Fruit fly (Drosophila melanogaster) whole organism, embryonic: Measurements from ENCODE around the gene CG14883.

Source experiments
- CG11398 ChIP-seq: fragments of 200-800 bp; sonication (Bioruptor generic); optimal IDR thresholded peaks from 2 replicates; lab custom pipeline; 2016; ENCODE audit warnings: missing biosample characterization, missing genetic modification characterization
- CG11560 ChIP-seq: fragments of 200-800 bp; sonication (Bioruptor generic); IDR thresholded peaks from 3 replicates; pipeline ENCODE4 v1.3.6; 2022; ENCODE audit warnings: missing biosample characterization, missing genetic modification characterization
- CG13287 ChIP-seq: fragments of 200-800 bp; sonication (Bioruptor generic); IDR thresholded peaks from 2 replicates; pipeline ENCODE4 v1.3.6; 2022; ENCODE audit warnings: missing biosample characterization, missing genetic modification characterization; ENCODE audit not compliant: partially characterized antibody
- CG14014 ChIP-seq: fragments of 200-800 bp; sonication (Bioruptor generic); IDR thresholded peaks from 2 replicates; pipeline ENCODE4 v1.3.6; 2022; ENCODE audit warnings: missing biosample characterization, missing genetic modification characterization
- CG14965 ChIP-seq: fragments of 200-800 bp; sonication (Bioruptor generic); optimal IDR thresholded peaks from 2 replicates; lab custom pipeline; 2016; ENCODE audit warnings: missing biosample characterization, missing genetic modification characterization, borderline replicate concordance
- CG17361 ChIP-seq: fragments of 200-800 bp; sonication (Bioruptor generic); IDR thresholded peaks from 3 replicates; pipeline ENCODE4 v1.3.6; 2022; ENCODE audit warnings: missing biosample characterization, missing genetic modification characterization
- CG18011 ChIP-seq: fragments of 200-800 bp; sonication (Bioruptor generic); optimal IDR thresholded peaks from 2 replicates; lab custom pipeline; 2017; ENCODE audit warnings: missing biosample characterization, missing genetic modification characterization, mild to moderate bottlenecking, moderate library complexity, missing genotype
- CG18262 ChIP-seq: fragments of 200-800 bp; optimal IDR thresholded peaks from 3 replicates; lab custom pipeline; 2019; ENCODE audit warnings: missing biosample characterization, mild to moderate bottlenecking, missing genetic modification characterization, moderate library complexity
- CG18476 ChIP-seq: fragments of 200-800 bp; sonication (Bioruptor generic); optimal IDR thresholded peaks from 2 replicates; lab custom pipeline; 2016; ENCODE audit warnings: missing biosample characterization, mild to moderate bottlenecking, missing genetic modification characterization
- CG31388 ChIP-seq: fragments of 200-800 bp; sonication (Bioruptor generic); optimal IDR thresholded peaks from 2 replicates; lab custom pipeline; 2016; ENCODE audit warnings: missing biosample characterization, missing genetic modification characterization
- CG33557 ChIP-seq: fragments of 200-800 bp; sonication (Bioruptor generic); optimal IDR thresholded peaks from 2 replicates; lab custom pipeline; 2019; ENCODE audit warnings: missing biosample characterization, mild to moderate bottlenecking, missing genetic modification characterization, moderate library complexity
- CG7357 ChIP-seq: fragments of 200-800 bp; sonication (Bioruptor generic); IDR thresholded peaks from 3 replicates; pipeline ENCODE4 v1.3.6; 2022; ENCODE audit warnings: missing biosample characterization, missing genetic modification characterization
- CG7839 ChIP-seq: fragments of 200-800 bp; sonication (Bioruptor generic); optimal IDR thresholded peaks from 3 replicates; lab custom pipeline; 2018; ENCODE audit warnings: missing biosample characterization, mild to moderate bottlenecking, missing genetic modification characterization, moderate library complexity
- CG7963 ChIP-seq: fragments of 200-800 bp; sonication (Bioruptor generic); IDR thresholded peaks from 3 replicates; pipeline ENCODE4 v1.3.6; 2022; ENCODE audit warnings: missing biosample characterization, missing genetic modification characterization; ENCODE audit not compliant: partially characterized antibody
- CG9727 ChIP-seq: fragments of 200-800 bp; sonication (Bioruptor generic); optimal IDR thresholded peaks from 3 replicates; lab custom pipeline; 2017; ENCODE audit warnings: missing biosample characterization, mild to moderate bottlenecking, missing genetic modification characterization
- CkIIα-i1 ChIP-seq: fragments of 200-800 bp; sonication (Bioruptor generic); IDR thresholded peaks from 2 replicates; pipeline ENCODE4 v1.3.6; 2022; ENCODE audit warnings: missing biosample characterization, missing genetic modification characterization
- HmgZ ChIP-seq: fragments of 200-800 bp; sonication (Bioruptor generic); optimal IDR thresholded peaks from 2 replicates; lab custom pipeline; 2018; ENCODE audit warnings: missing biosample characterization, mild to moderate bottlenecking, missing genetic modification characterization
- Hmx ChIP-seq: fragments of 200-800 bp; sonication (Bioruptor generic); optimal IDR thresholded peaks from 2 replicates; lab custom pipeline; 2016; ENCODE audit warnings: missing biosample characterization, missing genetic modification characterization
- Hr39 ChIP-seq: fragments of >200 bp; optimal IDR thresholded peaks from 2 replicates; lab custom pipeline; 2017
- Mrtf ChIP-seq: fragments of 200-800 bp; sonication (Bioruptor generic); IDR thresholded peaks from 3 replicates; pipeline ENCODE4 v1.3.6; 2022; ENCODE audit warnings: missing biosample characterization, missing genetic modification characterization
- Nf-YA ChIP-seq: fragments of 200-800 bp; sonication (Bioruptor generic); IDR thresholded peaks from 2 replicates; pipeline ENCODE4 v1.3.6; 2022; ENCODE audit warnings: missing biosample characterization, missing genetic modification characterization
- Nf-YB ChIP-seq: fragments of 200-800 bp; sonication (Bioruptor generic); optimal IDR thresholded peaks from 3 replicates; lab custom pipeline; 2019; ENCODE audit warnings: missing biosample characterization, mild to moderate bottlenecking, missing genetic modification characterization, moderate library complexity
- Usf ChIP-seq: fragments of 200-800 bp; sonication (Bioruptor generic); optimal IDR thresholded peaks from 2 replicates; lab custom pipeline; 2017; ENCODE audit warnings: missing genotype, missing biosample characterization, missing genetic modification characterization
- Xrp1 ChIP-seq: fragments of 200-800 bp; sonication (Bioruptor generic); IDR thresholded peaks from 2 replicates; pipeline ENCODE4 v1.3.6; 2022; ENCODE audit warnings: missing biosample characterization, missing genetic modification characterization
- abd-A ChIP-seq: fragments of 200-800 bp; sonication (Bioruptor generic); optimal IDR thresholded peaks from 3 replicates; lab custom pipeline; 2019; ENCODE audit warnings: missing biosample characterization, mild to moderate bottlenecking, missing genetic modification characterization, moderate library complexity
- al ChIP-seq: fragments of 200-800 bp; sonication (Bioruptor generic); IDR thresholded peaks from 2 replicates; pipeline ENCODE4 v1.3.6; 2022; ENCODE audit warnings: missing biosample characterization, missing genetic modification characterization
- bbx ChIP-seq: fragments of 200-800 bp; sonication (Bioruptor generic); IDR thresholded peaks from 2 replicates; pipeline ENCODE4 v1.3.6; 2022; ENCODE audit warnings: missing biosample characterization, missing genetic modification characterization; ENCODE audit not compliant: partially characterized antibody
- bsh ChIP-seq, 2 experiments: fragments of 200-800 bp; sonication (Bioruptor generic); optimal IDR thresholded peaks; 2 replicates each; lab custom pipeline; 2017 to 2018; ENCODE audit warnings: mild to moderate bottlenecking in 2 of 2, missing biosample characterization in 2 of 2, missing genetic modification characterization in 2 of 2, moderate library complexity in 1 of 2
- caup ChIP-seq: fragments of 200-800 bp; sonication (Bioruptor generic); optimal IDR thresholded peaks from 3 replicates; lab custom pipeline; 2017; ENCODE audit warnings: missing biosample characterization, mild to moderate bottlenecking, missing genetic modification characterization, moderate library complexity; ENCODE audit not compliant: severe bottlenecking
- danr ChIP-seq: fragments of 200-800 bp; sonication (Bioruptor generic); IDR thresholded peaks from 2 replicates; pipeline ENCODE4 v1.3.6; 2022; ENCODE audit warnings: missing biosample characterization, missing genetic modification characterization
- emc ChIP-seq: fragments of 200-800 bp; sonication (Bioruptor generic); optimal IDR thresholded peaks from 2 replicates; lab custom pipeline; 2016; ENCODE audit warnings: missing biosample characterization, missing genetic modification characterization
- eve ChIP-seq, 2 experiments: fragments of >200 bp; optimal IDR thresholded peaks; 2 replicates each; lab custom pipeline; 2017; ENCODE audit warnings: missing biosample characterization in 2 of 2, missing genetic modification characterization in 2 of 2
- gcm ChIP-seq: fragments of 200-800 bp; sonication (Bioruptor generic); optimal IDR thresholded peaks from 2 replicates; lab custom pipeline; 2019; ENCODE audit warnings: missing biosample characterization, mild to moderate bottlenecking, missing genetic modification characterization, moderate library complexity
- gem ChIP-seq: fragments of 200-800 bp; sonication (Bioruptor generic); optimal IDR thresholded peaks from 2 replicates; lab custom pipeline; 2019; ENCODE audit warnings: missing biosample characterization, mild to moderate bottlenecking, missing genetic modification characterization, moderate library complexity
- her ChIP-seq: fragments of 200-800 bp; sonication (Bioruptor generic); optimal IDR thresholded peaks from 2 replicates; lab custom pipeline; 2016; ENCODE audit warnings: missing biosample characterization, missing genetic modification characterization
- kah ChIP-seq: fragments of 200-800 bp; sonication (Bioruptor generic); optimal IDR thresholded peaks from 2 replicates; lab custom pipeline; 2018; ENCODE audit warnings: missing biosample characterization, mild to moderate bottlenecking, missing genetic modification characterization
- pum ChIP-seq: fragments of 200-800 bp; sonication (Bioruptor generic); optimal IDR thresholded peaks from 2 replicates; lab custom pipeline; 2016; ENCODE audit warnings: missing biosample characterization, missing genetic modification characterization
- sc ChIP-seq, 3 experiments: fragments of >200 bp in 2 of 3; fragments of 200-800 bp in 1 of 3; sonication (Bioruptor generic) in 1 of 3; optimal IDR thresholded peaks; 2 replicates in 2 of 3; 3 replicates in 1 of 3; lab custom pipeline; 2017; ENCODE audit warnings: mild to moderate bottlenecking in 1 of 3, missing biosample characterization in 1 of 3, missing genetic modification characterization in 1 of 3, missing genetic modification reagents in 1 of 3
- sd ChIP-seq: fragments of 200-800 bp; sonication (Bioruptor generic); optimal IDR thresholded peaks from 3 replicates; lab custom pipeline; 2018; ENCODE audit warnings: missing biosample characterization, mild to moderate bottlenecking, missing genetic modification characterization, moderate library complexity
- shn ChIP-seq: fragments of 200-800 bp; sonication (Bioruptor generic); optimal IDR thresholded peaks from 3 replicates; lab custom pipeline; 2016; ENCODE audit warnings: missing biosample characterization, missing genetic modification characterization
- sna ChIP-seq: fragments of 200-800 bp; sonication (Bioruptor generic); IDR thresholded peaks from 2 replicates; pipeline ENCODE4 v1.3.6; 2022; ENCODE audit warnings: missing biosample characterization, missing genetic modification characterization; ENCODE audit not compliant: partially characterized antibody
- so ChIP-seq: fragments of 200-800 bp; sonication (Bioruptor generic); IDR thresholded peaks from 3 replicates; pipeline ENCODE4 v1.3.6; 2022; ENCODE audit warnings: missing biosample characterization, missing genetic modification characterization
- stwl ChIP-seq: fragments of 200-800 bp; sonication (Bioruptor generic); optimal IDR thresholded peaks from 3 replicates; lab custom pipeline; 2018; ENCODE audit warnings: missing biosample characterization, mild to moderate bottlenecking, missing genetic modification characterization, moderate library complexity
- tin ChIP-seq: fragments of 200-800 bp; sonication (Bioruptor generic); optimal IDR thresholded peaks from 3 replicates; lab custom pipeline; 2016; ENCODE audit warnings: missing biosample characterization, missing genetic modification characterization
- tna ChIP-seq: fragments of 200-800 bp; sonication (Bioruptor generic); IDR thresholded peaks from 2 replicates; pipeline ENCODE4 v1.3.6; 2022; ENCODE audit warnings: missing biosample characterization, missing genetic modification characterization; ENCODE audit not compliant: partially characterized antibody
- ttk ChIP-seq: fragments of 200-800 bp; sonication (Bioruptor generic); IDR thresholded peaks from 2 replicates; pipeline ENCODE4 v2.1.2; 2022; ENCODE audit warnings: missing biosample characterization, missing genetic modification characterization
- zen ChIP-seq: fragments of 200-800 bp; sonication (Bioruptor generic); optimal IDR thresholded peaks from 3 replicates; lab custom pipeline; 2018; ENCODE audit warnings: missing biosample characterization, mild to moderate bottlenecking, missing genetic modification characterization, moderate library complexity
- zf30C ChIP-seq: fragments of 200-800 bp; sonication (Bioruptor generic); optimal IDR thresholded peaks from 3 replicates; lab custom pipeline; 2018; ENCODE audit warnings: missing biosample characterization, mild to moderate bottlenecking, missing genetic modification characterization
- zfh1 ChIP-seq: fragments of 200-800 bp; sonication (Bioruptor generic); IDR thresholded peaks from 3 replicates; pipeline ENCODE4 v1.3.6; 2022; ENCODE audit warnings: missing biosample characterization, missing genetic modification characterization

Gene CG14883

DNA sequence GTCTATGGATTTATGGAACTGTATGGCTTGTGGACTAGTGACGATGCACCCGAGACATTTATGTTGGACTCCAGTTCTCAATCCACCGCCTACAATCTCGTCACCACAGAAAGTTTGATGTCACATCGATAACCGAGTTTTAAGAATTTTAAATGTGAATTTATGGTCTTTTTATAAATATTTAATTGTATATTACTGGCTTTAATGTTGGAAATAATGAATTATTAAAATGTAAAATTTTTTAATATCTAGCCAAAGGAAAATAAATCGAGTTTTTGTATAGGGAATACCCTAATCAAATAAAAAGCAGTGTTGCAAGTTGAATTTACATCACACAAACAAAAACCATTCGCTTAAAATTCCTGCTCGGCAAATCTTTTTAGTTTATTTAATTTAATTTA, 23.2 kb upstream of the CG14883 start, which contains the start of gene Fntb (continued):
- TF ChIP-seq CG18262 (tag; lab: Kevin White, UChicago) (peak; percentile 77), zf30C (GFP tag; lab: Kevin White, UChicago) (no peak), Hr39 (lab: Kevin White, UChicago) (no peak), ttk (GFP tag; lab: Robert Waterston, UW) (peak; percentile 48; the same call in 1 of the 2 replicates), Nf-YB (GFP tag; lab: Kevin White, UChicago) (peak; percentile 55), tna (no peak), gcm (GFP tag; lab: Kevin White, UChicago) (peak; percentile 56), Usf (GFP tag; lab: Kevin White, UChicago) (no peak), stwl (tag; lab: Kevin White, UChicago) (peak; percentile 91), Nf-YA (GFP tag; lab: Robert Waterston, UW) (no peak), sd (tag; lab: Kevin White, UChicago) (no peak), so (GFP tag; lab: Robert Waterston, UW) (0 out of 3 replicates have a peak, but pooled peaks have one; percentile 21), CG9727 (peak; percentile 65), bbx (no peak), emc (no peak), danr (GFP tag; lab: Robert Waterston, UW) (peak; percentile 36; the same call in 1 of the 2 replicates), CG7839 (tag; lab: Kevin White, UChicago) (no peak), Mrtf (GFP tag; lab: Robert Waterston, UW) (peak; percentile 22; the same call in 1 of the 3 replicates), kah (GFP tag; lab: Kevin White, UChicago) (no peak), CG33557 (GFP tag; lab: Kevin White, UChicago) (peak; percentile 50), shn (GFP tag; lab: Kevin White, UChicago) (no peak), Xrp1 (peak; percentile 64; the same call in 1 of the 2 replicates), CG11398 (GFP tag; lab: Kevin White, UChicago) (no peak), CG18476 (GFP tag; lab: Kevin White, UChicago) (peak; percentile 65), her (GFP tag; lab: Kevin White, UChicago) (no peak), zen (tag; lab: Kevin White, UChicago) (peak; percentile 56), bsh (GFP tag; optimal IDR thresholded peaks at IDR 0.05; lab: Kevin White, UChicago) (peak in 1 of 2 experiments; percentile 74), abd-A (tag; lab: Kevin White, UChicago) (no peak), gem (tag; lab: Kevin White, UChicago) (peak; percentile 86), CG7963 (no peak), CG14965 (no peak), CG11560 (tag; lab: Robert Waterston, UW) (no peak), sc (optimal IDR thresholded peaks at IDR 0.05; lab: Kevin White, UChicago) (no peak), sc (GFP tag; optimal IDR thresholded peaks at IDR 0.05; lab: Kevin White, UChicago) (peak; percentile 39), HmgZ (peak; percentile 72), CG18011 (GFP tag; lab: Kevin White, UChicago) (peak; percentile 17), CkIIα-i1 (no peak), eve (GFP tag; optimal IDR thresholded peaks at IDR 0.05; lab: Kevin White, UChicago) (no peak), CG7357 (0 out of 3 replicates have a peak, but pooled peaks have one; percentile 40), CG14014 (GFP tag; lab: Robert Waterston, UW) (0 out of 2 replicates have a peak, but pooled peaks have one; percentile 41), Hmx (GFP tag; lab: Kevin White, UChicago) (peak; percentile 19), sna (no peak), CG17361 (peak; percentile 88), al (GFP tag; lab: Robert Waterston, UW) (peak; percentile 66), zfh1 (GFP tag; lab: Robert Waterston, UW) (0 out of 3 replicates have a peak, but pooled peaks have one; percentile 15), pum (GFP tag; lab: Kevin White, UChicago) (no peak), tin (peak; percentile 60), caup (GFP tag; lab: Kevin White, UChicago) (peak; percentile 72), CG31388 (peak; percentile 12), CG13287 (GFP tag; lab: Robert Waterston, UW) (peak; percentile 50; the same call in 1 of the 2 replicates)
